Fruit fly (Drosophila melanogaster) S2 (cell line): ENCODE results near the gene CBP.

Experiments
- CG8478 ChIP-seq: fragments of >200 bp; optimal IDR thresholded peaks from 2 replicates; lab custom pipeline; 2018
- CTCF ChIP-seq, 2 experiments: fragments of >200 bp; optimal IDR thresholded peaks; 2 replicates each; lab custom pipeline; 2018

- no peak for TF ChIP-seq CG8478
- TF ChIP-seq CTCF (optimal IDR thresholded peaks at IDR 0.05; lab: Kevin White, UChicago) = no peak
Observed at dm6 chrX:7333298-7333743, 3.8 kb upstream of the CBP start.
